Worm (Caenorhabditis elegans) whole organism, L3 larva: ENCODE measurements around the gene wrt-1.

Experiments used
- R02D3.7 ChIP-seq: fragments of 150-350 bp; optimal IDR thresholded peaks from 2 replicates; lab custom pipeline; 2014; ENCODE audit warnings: missing biosample characterization, missing genetic modification characterization
- ZK546.5 ChIP-seq: sonication (generic microtip); optimal IDR thresholded peaks from 2 replicates; lab custom pipeline; 2017; ENCODE audit warnings: missing biosample characterization, missing genetic modification characterization
- ceh-28 ChIP-seq: fragments of 150-350 bp; optimal IDR thresholded peaks from 2 replicates; lab custom pipeline; 2014; ENCODE audit warnings: missing biosample characterization, missing genetic modification reagents, missing genetic modification characterization
- elt-3 ChIP-seq, 3 experiments: fragments of 150-350 bp in 1 of 3; sonication (generic microtip) in 2 of 3; optimal IDR thresholded peaks; 2 replicates in 2 of 3; 4 replicates in 1 of 3; lab custom pipeline; 2014 to 2017; ENCODE audit warnings: missing biosample characterization in 3 of 3, missing genetic modification characterization in 3 of 3
- fkh-10 ChIP-seq: sonication (generic microtip); optimal IDR thresholded peaks from 2 replicates; lab custom pipeline; 2017; ENCODE audit warnings: missing biosample characterization, missing genetic modification reagents, missing genetic modification characterization
- lin-39 ChIP-seq: fragments of 150-350 bp; optimal IDR thresholded peaks from 2 replicates; lab custom pipeline; 2018; ENCODE audit warnings: missing biosample characterization, missing genetic modification reagents, missing genetic modification characterization
- nhr-23 ChIP-seq: fragments of 150-350 bp; optimal IDR thresholded peaks from 2 replicates; lab custom pipeline; 2014; ENCODE audit warnings: missing biosample characterization, missing genetic modification reagents, missing genetic modification characterization
- unc-39 ChIP-seq: sonication (generic microtip); optimal IDR thresholded peaks from 4 replicates; lab custom pipeline; 2017; ENCODE audit warnings: missing biosample characterization, missing genetic modification characterization
- zag-1 ChIP-seq: fragments of 150-350 bp; optimal IDR thresholded peaks from 2 replicates; lab custom pipeline; 2014; ENCODE audit warnings: missing biosample characterization, missing genetic modification characterization
- ztf-11 ChIP-seq: fragments of 150-350 bp; optimal IDR thresholded peaks from 2 replicates; lab custom pipeline; 2014; ENCODE audit warnings: missing biosample characterization, missing genetic modification characterization

DNA sequence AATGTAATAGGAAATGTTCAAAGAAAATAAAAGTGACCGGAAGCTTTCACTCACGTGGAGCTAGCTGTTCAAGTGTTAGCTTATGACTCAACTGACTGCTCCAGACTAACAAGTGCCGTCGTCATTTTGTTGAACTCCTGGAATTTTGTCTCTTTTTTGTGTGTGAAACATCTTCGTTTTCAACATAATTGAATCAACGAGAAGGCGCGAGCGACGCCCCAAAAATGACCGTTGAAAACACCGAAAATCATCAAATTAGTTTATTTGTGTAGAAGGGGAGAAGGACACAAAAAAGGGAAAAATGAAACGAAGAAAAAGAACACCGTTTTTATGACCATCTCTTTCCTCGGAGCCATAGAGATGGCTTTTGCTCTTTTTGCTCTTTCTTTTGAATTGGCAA is 24.7 kb downstream of the wrt-1 start, which contains the start of gene ZK1290.14:
- no peak for TF ChIP-seq ceh-28 (tag; lab: Kevin White, UChicago)
- no peak for TF ChIP-seq R02D3.7 (tag; lab: Kevin White, UChicago)
- TF ChIP-seq ztf-11, result no peak
- TF ChIP-seq lin-39 (tag; lab: Kevin White, UChicago), result no peak
- no peak for TF ChIP-seq fkh-10 (GFP tag; lab: Kevin White, UChicago)
- no peak for TF ChIP-seq nhr-23
- TF ChIP-seq elt-3 (tag; optimal IDR thresholded peaks at IDR 0.05; lab: Kevin White, UChicago), result no peak
- no peak for TF ChIP-seq unc-39 (tag; lab: Kevin White, UChicago)
- TF ChIP-seq zag-1 (tag; lab: Kevin White, UChicago), result no peak
- TF ChIP-seq ZK546.5, result no peak
